Worm (Caenorhabditis elegans) whole organism, midembryonic: ENCODE measurements around the gene gob-1.

Experiments
- flt-1 ChIP-seq: fragments of 200-800 bp; sonication (Bioruptor generic); IDR thresholded peaks from 2 replicates; pipeline ENCODE4 v1.3.6; 2022; ENCODE audit warnings: missing genetic modification characterization, missing compliant biosample characterization
- med-1 ChIP-seq: sonication (generic microtip); optimal IDR thresholded peaks from 2 replicates; lab custom pipeline; 2017; ENCODE audit warnings: missing genetic modification characterization, mild to moderate bottlenecking, missing compliant biosample characterization, antibody characterized with exemption, missing genetic modification reagents; ENCODE audit not compliant: insufficient read depth
- tab-1 ChIP-seq: fragments of 200-800 bp; sonication (Bioruptor generic); IDR thresholded peaks from 2 replicates; pipeline ENCODE4 v1.3.6; 2022; ENCODE audit warnings: missing genetic modification characterization, missing compliant biosample characterization
- ztf-29 ChIP-seq: fragments of 200-800 bp; sonication (Bioruptor generic); IDR thresholded peaks from 2 replicates; pipeline ENCODE4 v1.3.6; 2022; ENCODE audit warnings: missing genetic modification reagents, missing genetic modification characterization, missing compliant biosample characterization

ce11 chrX:15487162-15487561 lies 6.2 kb upstream of the gob-1 start:
- TF ChIP-seq med-1 (GFP tag; lab: Kevin White, UChicago) = no peak
- TF ChIP-seq tab-1 (GFP tag; lab: Robert Waterston, UW) = no peak
- TF ChIP-seq flt-1 = no peak
- no peak for TF ChIP-seq ztf-29 (GFP tag; lab: Robert Waterston, UW)
